Fruit fly (Drosophila melanogaster) whole organism, embryonic: Measurements from ENCODE around the gene dysc.
A peak's percentile ranks its signal among the peaks of the same experiment; 100 is the strongest.

Experiments used
- ATbp ChIP-seq: fragments of 200-800 bp; sonication (Bioruptor generic); optimal IDR thresholded peaks from 2 replicates; lab custom pipeline; 2017; ENCODE audit warnings: missing biosample characterization, mild to moderate bottlenecking, missing genetic modification characterization, missing genetic modification reagents
- Awh ChIP-seq: fragments of 200-800 bp; sonication (Bioruptor generic); IDR thresholded peaks from 2 replicates; pipeline ENCODE4, ENCODE4 v1.3.6; 2022; ENCODE audit warnings: missing biosample characterization, missing genetic modification characterization
- BtbVII ChIP-seq: fragments of 200-800 bp; sonication (Bioruptor generic); optimal IDR thresholded peaks from 3 replicates; lab custom pipeline; 2017; ENCODE audit warnings: missing biosample characterization, mild to moderate bottlenecking, missing genetic modification characterization
- CG12071 ChIP-seq: fragments of 200-800 bp; sonication (Bioruptor generic); optimal IDR thresholded peaks from 3 replicates; lab custom pipeline; 2018; ENCODE audit warnings: missing biosample characterization, mild to moderate bottlenecking, missing genetic modification characterization
- CG13123 ChIP-seq: fragments of 200-800 bp; sonication (Bioruptor generic); optimal IDR thresholded peaks from 2 replicates; lab custom pipeline; 2016; ENCODE audit warnings: missing biosample characterization, missing genetic modification characterization
- CG14667 ChIP-seq: fragments of 200-800 bp; sonication (Bioruptor generic); IDR thresholded peaks from 2 replicates; pipeline ENCODE4 v1.3.6; 2022; ENCODE audit warnings: missing biosample characterization, missing genetic modification characterization
- CG14860 ChIP-seq: fragments of 200-800 bp; sonication (Bioruptor generic); IDR thresholded peaks from 3 replicates; pipeline ENCODE4 v1.3.6; 2022; ENCODE audit warnings: missing biosample characterization, missing genetic modification characterization; ENCODE audit not compliant: partially characterized antibody
- CG17612 ChIP-seq: fragments of 200-800 bp; sonication (Bioruptor generic); IDR thresholded peaks from 2 replicates; pipeline ENCODE4 v1.3.6; 2022; ENCODE audit warnings: missing biosample characterization, missing genetic modification characterization
- CG17912 ChIP-seq: fragments of 200-800 bp; sonication (Bioruptor generic); optimal IDR thresholded peaks from 2 replicates; lab custom pipeline; 2018; ENCODE audit warnings: missing biosample characterization, mild to moderate bottlenecking, missing genetic modification characterization
- CG18262 ChIP-seq: fragments of 200-800 bp; optimal IDR thresholded peaks from 3 replicates; lab custom pipeline; 2019; ENCODE audit warnings: missing biosample characterization, mild to moderate bottlenecking, missing genetic modification characterization, moderate library complexity
- CG3065 ChIP-seq: fragments of 200-800 bp; sonication (Bioruptor generic); optimal IDR thresholded peaks from 2 replicates; lab custom pipeline; 2016; ENCODE audit warnings: missing biosample characterization, missing genetic modification characterization
- CG31441 ChIP-seq: fragments of 200-800 bp; sonication (Bioruptor generic); IDR thresholded peaks from 2 replicates; pipeline ENCODE4 v1.3.6; 2022; ENCODE audit warnings: missing biosample characterization, missing genetic modification characterization
- CG6654 ChIP-seq: fragments of 200-800 bp; sonication (Bioruptor generic); optimal IDR thresholded peaks from 2 replicates; lab custom pipeline; 2017; ENCODE audit warnings: missing biosample characterization, mild to moderate bottlenecking, missing genetic modification characterization
- CG7372 ChIP-seq: fragments of 200-800 bp; sonication (Bioruptor generic); IDR thresholded peaks from 2 replicates; pipeline ENCODE4 v1.3.6; 2022; ENCODE audit warnings: missing biosample characterization, missing genetic modification characterization
- CG7745 ChIP-seq: fragments of 200-800 bp; sonication (Bioruptor generic); optimal IDR thresholded peaks from 2 replicates; lab custom pipeline; 2018; ENCODE audit warnings: missing biosample characterization, mild to moderate bottlenecking, missing genetic modification characterization, moderate library complexity
- CG8359 ChIP-seq: fragments of 200-800 bp; sonication (Bioruptor generic); optimal IDR thresholded peaks from 2 replicates; lab custom pipeline; 2017; ENCODE audit warnings: missing biosample characterization, mild to moderate bottlenecking, missing genetic modification characterization, borderline replicate concordance
- CG8944 ChIP-seq: fragments of 200-800 bp; sonication (Bioruptor generic); optimal IDR thresholded peaks from 3 replicates; lab custom pipeline; 2016; ENCODE audit warnings: missing biosample characterization, missing genetic modification characterization
- Chrac-16 ChIP-seq: fragments of 200-800 bp; sonication (Bioruptor generic); optimal IDR thresholded peaks from 3 replicates; lab custom pipeline; 2016; ENCODE audit warnings: missing biosample characterization, missing genetic modification characterization
- Dad ChIP-seq: fragments of 200-800 bp; sonication (Bioruptor generic); optimal IDR thresholded peaks from 3 replicates; lab custom pipeline; 2016; ENCODE audit warnings: missing biosample characterization, missing genetic modification characterization
- Dek ChIP-seq: fragments of 200-800 bp; sonication (Bioruptor generic); optimal IDR thresholded peaks from 3 replicates; lab custom pipeline; 2019; ENCODE audit warnings: missing biosample characterization, mild to moderate bottlenecking, missing genetic modification characterization, moderate library complexity
- ERR ChIP-seq: fragments of 200-800 bp; sonication (Bioruptor generic); optimal IDR thresholded peaks from 2 replicates; lab custom pipeline; 2016; ENCODE audit warnings: missing biosample characterization, missing genetic modification characterization
- Eip74EF ChIP-seq, 2 experiments: fragments of 200-800 bp in 1 of 2; fragments of >200 bp in 1 of 2; sonication (Bioruptor generic) in 1 of 2; optimal IDR thresholded peaks; 2 replicates each; lab custom pipeline; 2017 to 2019; ENCODE audit warnings: missing biosample characterization in 2 of 2, missing genetic modification characterization in 2 of 2, mild to moderate bottlenecking in 1 of 2, moderate library complexity in 1 of 2
- HLHmδ ChIP-seq: fragments of 200-800 bp; sonication (Bioruptor generic); optimal IDR thresholded peaks from 2 replicates; lab custom pipeline; 2018; ENCODE audit warnings: missing biosample characterization, mild to moderate bottlenecking, missing genetic modification characterization, moderate library complexity
- Hsf ChIP-seq: fragments of 200-800 bp; sonication (Bioruptor generic); optimal IDR thresholded peaks from 3 replicates; lab custom pipeline; 2016; ENCODE audit warnings: missing biosample characterization, missing genetic modification characterization
- Meics ChIP-seq: fragments of 200-800 bp; sonication (Bioruptor generic); optimal IDR thresholded peaks from 2 replicates; lab custom pipeline; 2017; ENCODE audit warnings: missing biosample characterization, mild to moderate bottlenecking, missing genetic modification characterization
- Mes4 ChIP-seq: fragments of 200-800 bp; sonication (Bioruptor generic); optimal IDR thresholded peaks from 2 replicates; lab custom pipeline; 2016; ENCODE audit warnings: missing biosample characterization, missing genetic modification characterization
- Mrtf ChIP-seq: fragments of 200-800 bp; sonication (Bioruptor generic); IDR thresholded peaks from 3 replicates; pipeline ENCODE4 v1.3.6; 2022; ENCODE audit warnings: missing biosample characterization, missing genetic modification characterization
- NC2β ChIP-seq: fragments of 200-800 bp; sonication (Bioruptor generic); optimal IDR thresholded peaks from 2 replicates; lab custom pipeline; 2016; ENCODE audit warnings: missing biosample characterization, missing genetic modification characterization
- Poxn ChIP-seq: fragments of 200-800 bp; sonication (Bioruptor generic); IDR thresholded peaks from 2 replicates; pipeline ENCODE4 v1.3.6; 2022; ENCODE audit warnings: missing biosample characterization, missing genetic modification characterization
- Side ChIP-seq: fragments of 200-800 bp; sonication (Bioruptor generic); optimal IDR thresholded peaks from 2 replicates; lab custom pipeline; 2016; ENCODE audit warnings: missing biosample characterization, missing genetic modification characterization
- Sin3A ChIP-seq: fragments of >200 bp; optimal IDR thresholded peaks from 2 replicates; lab custom pipeline; 2018
- Vsx1 ChIP-seq: fragments of 200-800 bp; sonication (Bioruptor generic); optimal IDR thresholded peaks from 2 replicates; lab custom pipeline; 2017; ENCODE audit warnings: missing biosample characterization, mild to moderate bottlenecking, missing genetic modification characterization, missing genetic modification reagents
- ac ChIP-seq: fragments of 200-800 bp; sonication (Bioruptor generic); optimal IDR thresholded peaks from 3 replicates; lab custom pipeline; 2017; ENCODE audit warnings: missing biosample characterization, mild to moderate bottlenecking, missing genetic modification characterization
- az2 ChIP-seq: fragments of 200-800 bp; sonication (Bioruptor generic); optimal IDR thresholded peaks from 3 replicates; lab custom pipeline; 2016; ENCODE audit warnings: missing biosample characterization, missing genetic modification characterization
- bcd ChIP-seq: fragments of 200-800 bp; sonication (Bioruptor generic); optimal IDR thresholded peaks from 2 replicates; lab custom pipeline; 2017; ENCODE audit warnings: missing biosample characterization, mild to moderate bottlenecking, missing genetic modification characterization
- chm ChIP-seq: fragments of 200-800 bp; sonication (Bioruptor generic); IDR thresholded peaks from 2 replicates; pipeline ENCODE4 v1.3.6; 2022; ENCODE audit warnings: missing biosample characterization, missing genetic modification characterization
- esg ChIP-seq: fragments of 200-800 bp; sonication (Bioruptor generic); conservative IDR thresholded peaks from 2 replicates; pipeline ENCODE4 v1.3.6; 2022; ENCODE audit warnings: missing biosample characterization, missing genetic modification characterization
- eyg ChIP-seq: fragments of 200-800 bp; sonication (Bioruptor generic); optimal IDR thresholded peaks from 3 replicates; lab custom pipeline; 2016; ENCODE audit warnings: missing biosample characterization, missing genetic modification characterization
- fd102C ChIP-seq: fragments of 200-800 bp; sonication (Bioruptor generic); optimal IDR thresholded peaks from 2 replicates; lab custom pipeline; 2018; ENCODE audit warnings: missing biosample characterization, mild to moderate bottlenecking, missing genetic modification characterization, moderate library complexity
- fd64A ChIP-seq: fragments of 200-800 bp; sonication (Bioruptor generic); optimal IDR thresholded peaks from 3 replicates; lab custom pipeline; 2018; ENCODE audit warnings: missing biosample characterization, mild to moderate bottlenecking, missing genetic modification characterization
- fru ChIP-seq: fragments of >200 bp; optimal IDR thresholded peaks from 2 replicates; lab custom pipeline; 2017
- grau ChIP-seq: fragments of 200-800 bp; optimal IDR thresholded peaks from 3 replicates; lab custom pipeline; 2019; ENCODE audit warnings: missing biosample characterization, mild to moderate bottlenecking, missing genetic modification characterization, moderate library complexity
- jing ChIP-seq: fragments of 200-800 bp; sonication (Bioruptor generic); optimal IDR thresholded peaks from 2 replicates; lab custom pipeline; 2018; ENCODE audit warnings: missing biosample characterization, mild to moderate bottlenecking, missing genetic modification characterization
- kni ChIP-seq: fragments of 200-800 bp; sonication (Bioruptor generic); optimal IDR thresholded peaks from 3 replicates; lab custom pipeline; 2017; ENCODE audit warnings: mild to moderate bottlenecking, missing biosample characterization, missing genetic modification reagents, missing genetic modification characterization
- p53 ChIP-seq: fragments of 200-800 bp; sonication (Bioruptor generic); optimal IDR thresholded peaks from 2 replicates; lab custom pipeline; 2016; ENCODE audit warnings: missing biosample characterization, missing genetic modification characterization
- pan ChIP-seq, 4 experiments: fragments of >200 bp in 3 of 4; fragments of 200-800 bp in 1 of 4; sonication (Bioruptor generic) in 1 of 4; optimal IDR thresholded peaks in 3 of 4; IDR thresholded peaks in 1 of 4; 2 replicates each; pipeline versions ENCODE4 v1.3.6 to Lab custom; 2017 to 2022; ENCODE audit warnings: missing biosample characterization in 2 of 4, missing genetic modification characterization in 2 of 4, mixed read lengths in 1 of 4
- pros ChIP-seq: fragments of 200-800 bp; sonication (Bioruptor generic); optimal IDR thresholded peaks from 3 replicates; lab custom pipeline; 2019; ENCODE audit warnings: missing biosample characterization, mild to moderate bottlenecking, missing genetic modification characterization, moderate library complexity
- scrt ChIP-seq: fragments of 200-800 bp; sonication (Bioruptor generic); optimal IDR thresholded peaks from 2 replicates; lab custom pipeline; 2018; ENCODE audit warnings: missing biosample characterization, mild to moderate bottlenecking, missing genetic modification characterization, moderate library complexity
- sim ChIP-seq: fragments of 200-800 bp; sonication (Bioruptor generic); IDR thresholded peaks from 2 replicates; pipeline ENCODE4 v1.3.6; 2022; ENCODE audit warnings: missing biosample characterization, missing genetic modification characterization
- toy ChIP-seq: fragments of 200-800 bp; sonication (Bioruptor generic); IDR thresholded peaks from 2 replicates; pipeline ENCODE4 v1.3.6; 2022; ENCODE audit warnings: missing biosample characterization, missing genetic modification characterization
- vfl ChIP-seq: fragments of 200-800 bp; sonication (Bioruptor generic); optimal IDR thresholded peaks from 2 replicates; lab custom pipeline; 2016; ENCODE audit warnings: missing biosample characterization, missing genetic modification characterization
- yki ChIP-seq: fragments of >200 bp; optimal IDR thresholded peaks from 3 replicates; lab custom pipeline; 2018

The dysc gene

dm6 chr3L:13905515-13905914 is 2.5 kb upstream of the dysc start (continued):
- TF ChIP-seq CG6654 (GFP tag; lab: Kevin White, UChicago) (no peak), sim (GFP tag; lab: Robert Waterston, UW) (no peak), pros (GFP tag; lab: Kevin White, UChicago) (no peak), CG18262 (tag; lab: Kevin White, UChicago) (peak; percentile 58), vfl (GFP tag; lab: Kevin White, UChicago) (no peak), BtbVII (GFP tag; lab: Kevin White, UChicago) (peak; percentile 84), toy (no peak), Sin3A (no peak), HLHmδ (GFP tag; lab: Kevin White, UChicago) (no peak), CG17912 (GFP tag; lab: Kevin White, UChicago) (no peak), Dad (GFP tag; lab: Kevin White, UChicago) (no peak), az2 (GFP tag; lab: Kevin White, UChicago) (peak; percentile 36), chm (GFP tag; lab: Robert Waterston, UW) (no peak), NC2β (GFP tag; lab: Kevin White, UChicago) (no peak), CG17612 (no peak), fd102C (GFP tag; lab: Kevin White, UChicago) (no peak), Awh (GFP tag; lab: Robert Waterston, UW) (no peak), Vsx1 (GFP tag; lab: Kevin White, UChicago) (no peak), fd64A (no peak), Meics (peak; percentile 83), bcd (GFP tag; lab: Kevin White, UChicago) (peak; percentile 69), kni (no peak), fru (no peak), esg (GFP tag; lab: Robert Waterston, UW) (0 out of 2 replicates have a peak, but pooled peaks have one; percentile 11), scrt (GFP tag; lab: Kevin White, UChicago) (peak; percentile 78), ERR (no peak), grau (peak; percentile 85), CG8359 (GFP tag; lab: Kevin White, UChicago) (no peak), CG8944 (GFP tag; lab: Kevin White, UChicago) (no peak), Chrac-16 (GFP tag; lab: Kevin White, UChicago) (no peak), CG14860 (GFP tag; lab: Robert Waterston, UW) (no peak), p53 (GFP tag; lab: Kevin White, UChicago) (no peak), Poxn (GFP tag; lab: Robert Waterston, UW) (no peak), CG7745 (no peak), CG12071 (GFP tag; lab: Kevin White, UChicago) (peak; percentile 16), Hsf (GFP tag; lab: Kevin White, UChicago) (no peak), CG7372 (no peak), pan (optimal IDR thresholded peaks at IDR 0.05; lab: Kevin White, UChicago) (no peak), pan (GFP tag; optimal IDR thresholded peaks at IDR 0.05 in 1 of 2, IDR thresholded peaks at IDR 0.05 in 1 of 2) (no peak), Dek (tag; lab: Kevin White, UChicago) (peak; percentile 44), CG14667 (GFP tag; lab: Robert Waterston, UW) (no peak), yki (lab: Kevin White, UChicago) (no peak), Mrtf (GFP tag; lab: Robert Waterston, UW) (no peak; the same call in 2 of the 3 replicates), CG13123 (no peak), ac (GFP tag; lab: Kevin White, UChicago) (no peak), Side (GFP tag; lab: Kevin White, UChicago) (no peak), jing (GFP tag; lab: Kevin White, UChicago) (no peak), Mes4 (no peak), ATbp (GFP tag; lab: Kevin White, UChicago) (peak; percentile 48), Eip74EF (GFP tag; optimal IDR thresholded peaks at IDR 0.05; lab: Kevin White, UChicago) (no peak), eyg (GFP tag; lab: Kevin White, UChicago) (no peak), CG3065 (GFP tag; lab: Kevin White, UChicago) (no peak), CG31441 (GFP tag; lab: Robert Waterston, UW) (peak; percentile 78)
